Fruit fly (Drosophila melanogaster) whole organism, embryonic: ENCODE results near the gene foxo.
A peak's percentile ranks its signal among the peaks of the same experiment; 100 is the strongest.

Experiments
- Adf1 ChIP-seq: fragments of 200-800 bp; sonication (Bioruptor generic); IDR thresholded peaks from 2 replicates; pipeline ENCODE4 v1.3.6; 2022; ENCODE audit warnings: missing biosample characterization, missing genetic modification characterization
- Blimp-1 ChIP-seq: fragments of 200-800 bp; sonication (Bioruptor generic); optimal IDR thresholded peaks from 3 replicates; lab custom pipeline; 2018; ENCODE audit warnings: missing biosample characterization, missing genetic modification characterization, mild to moderate bottlenecking, moderate library complexity, missing genetic modification reagents
- CG10654 ChIP-seq: fragments of 200-800 bp; sonication (Bioruptor generic); optimal IDR thresholded peaks from 2 replicates; lab custom pipeline; 2016; ENCODE audit warnings: missing biosample characterization, missing genetic modification characterization
- CG13624 ChIP-seq: fragments of 200-800 bp; sonication (Bioruptor generic); optimal IDR thresholded peaks from 2 replicates; lab custom pipeline; 2016; ENCODE audit warnings: missing biosample characterization, missing genetic modification characterization
- CG14860 ChIP-seq: fragments of 200-800 bp; sonication (Bioruptor generic); IDR thresholded peaks from 3 replicates; pipeline ENCODE4 v1.3.6; 2022; ENCODE audit warnings: missing biosample characterization, missing genetic modification characterization; ENCODE audit not compliant: partially characterized antibody
- CG14965 ChIP-seq: fragments of 200-800 bp; sonication (Bioruptor generic); optimal IDR thresholded peaks from 2 replicates; lab custom pipeline; 2016; ENCODE audit warnings: missing biosample characterization, missing genetic modification characterization, borderline replicate concordance
- CG15011 ChIP-seq: fragments of 200-800 bp; sonication (Bioruptor generic); optimal IDR thresholded peaks from 3 replicates; lab custom pipeline; 2018; ENCODE audit warnings: missing biosample characterization, mild to moderate bottlenecking, missing genetic modification characterization
- CG31224 ChIP-seq: fragments of 200-800 bp; sonication (Bioruptor generic); IDR thresholded peaks from 2 replicates; pipeline ENCODE4 v1.3.6; 2022; ENCODE audit warnings: missing biosample characterization, missing genetic modification characterization
- CG31388 ChIP-seq: fragments of 200-800 bp; sonication (Bioruptor generic); optimal IDR thresholded peaks from 2 replicates; lab custom pipeline; 2016; ENCODE audit warnings: missing biosample characterization, missing genetic modification characterization
- CG32532 ChIP-seq: fragments of 200-800 bp; sonication (Bioruptor generic); IDR thresholded peaks from 2 replicates; pipeline ENCODE4 v1.3.6; 2022; ENCODE audit warnings: missing biosample characterization, missing genetic modification characterization
- CG3407 ChIP-seq: fragments of 200-800 bp; sonication (Bioruptor generic); optimal IDR thresholded peaks from 2 replicates; lab custom pipeline; 2018; ENCODE audit warnings: missing biosample characterization, mild to moderate bottlenecking, missing genetic modification characterization
- CG6175 ChIP-seq: fragments of 200-800 bp; sonication (Bioruptor generic); IDR thresholded peaks from 3 replicates; pipeline ENCODE4 v1.3.6; 2022; ENCODE audit warnings: missing biosample characterization, missing genetic modification characterization
- CG7271 ChIP-seq: fragments of 200-800 bp; sonication (Bioruptor generic); optimal IDR thresholded peaks from 2 replicates; lab custom pipeline; 2018; ENCODE audit warnings: missing biosample characterization, mild to moderate bottlenecking, missing genetic modification characterization, moderate library complexity
- CG7745 ChIP-seq: fragments of 200-800 bp; sonication (Bioruptor generic); optimal IDR thresholded peaks from 2 replicates; lab custom pipeline; 2018; ENCODE audit warnings: missing biosample characterization, mild to moderate bottlenecking, missing genetic modification characterization, moderate library complexity
- CG7963 ChIP-seq: fragments of 200-800 bp; sonication (Bioruptor generic); IDR thresholded peaks from 3 replicates; pipeline ENCODE4 v1.3.6; 2022; ENCODE audit warnings: missing biosample characterization, missing genetic modification characterization; ENCODE audit not compliant: partially characterized antibody
- CG8089 ChIP-seq: fragments of 200-800 bp; sonication (Bioruptor generic); optimal IDR thresholded peaks from 3 replicates; lab custom pipeline; 2016; ENCODE audit warnings: missing biosample characterization, missing genetic modification characterization
- CG9437 ChIP-seq: fragments of 200-800 bp; sonication (Bioruptor generic); optimal IDR thresholded peaks from 2 replicates; lab custom pipeline; 2018; ENCODE audit warnings: missing biosample characterization, mild to moderate bottlenecking, missing genetic modification characterization
- Dbx ChIP-seq: fragments of 200-800 bp; sonication (Bioruptor generic); IDR thresholded peaks from 3 replicates; pipeline ENCODE4 v1.3.6; 2022; ENCODE audit warnings: missing biosample characterization, missing genetic modification characterization
- Dfd ChIP-seq, 2 experiments: fragments of >200 bp; optimal IDR thresholded peaks; 2 replicates each; lab custom pipeline; 2017; ENCODE audit warnings: missing biosample characterization in 2 of 2, missing genetic modification characterization in 2 of 2
- Gug ChIP-seq: fragments of 200-800 bp; sonication (Bioruptor generic); IDR thresholded peaks from 4 replicates; pipeline ENCODE4 v1.3.6; 2022; ENCODE audit warnings: missing biosample characterization, missing genetic modification characterization
- Hr51 ChIP-seq, 2 experiments: fragments of 200-800 bp; sonication (Bioruptor generic); optimal IDR thresholded peaks; 2 replicates in 1 of 2; 3 replicates in 1 of 2; lab custom pipeline; 2016 to 2018; ENCODE audit warnings: missing biosample characterization in 2 of 2, missing genetic modification characterization in 2 of 2, mild to moderate bottlenecking in 1 of 2, moderate library complexity in 1 of 2
- Hr78 ChIP-seq, 2 experiments: fragments of 200-800 bp in 1 of 2; fragments of >200 bp in 1 of 2; sonication (Bioruptor generic) in 1 of 2; optimal IDR thresholded peaks; 2 replicates each; lab custom pipeline; 2017 to 2019; ENCODE audit warnings: missing biosample characterization in 2 of 2, missing genetic modification characterization in 2 of 2, mild to moderate bottlenecking in 1 of 2, moderate library complexity in 1 of 2
- Lpt ChIP-seq: fragments of >200 bp; optimal IDR thresholded peaks from 2 replicates; lab custom pipeline; 2018; ENCODE audit warnings: missing biosample characterization, missing genetic modification characterization
- MESR4 ChIP-seq: fragments of 200-800 bp; sonication (Bioruptor generic); optimal IDR thresholded peaks from 2 replicates; lab custom pipeline; 2018; ENCODE audit warnings: missing biosample characterization, mild to moderate bottlenecking, missing genetic modification characterization, moderate library complexity
- MTF-1 ChIP-seq: fragments of 200-800 bp; sonication (Bioruptor generic); optimal IDR thresholded peaks from 2 replicates; lab custom pipeline; 2018; ENCODE audit warnings: missing biosample characterization, mild to moderate bottlenecking, missing genetic modification characterization, borderline replicate concordance
- Mrtf ChIP-seq: fragments of 200-800 bp; sonication (Bioruptor generic); IDR thresholded peaks from 3 replicates; pipeline ENCODE4 v1.3.6; 2022; ENCODE audit warnings: missing biosample characterization, missing genetic modification characterization
- Rfx ChIP-seq: fragments of 200-800 bp; sonication (Bioruptor generic); IDR thresholded peaks from 2 replicates; pipeline ENCODE4 v1.3.6; 2022; ENCODE audit warnings: missing biosample characterization, missing genetic modification characterization
- Side ChIP-seq: fragments of 200-800 bp; sonication (Bioruptor generic); optimal IDR thresholded peaks from 2 replicates; lab custom pipeline; 2016; ENCODE audit warnings: missing biosample characterization, missing genetic modification characterization
- Xrp1 ChIP-seq: fragments of 200-800 bp; sonication (Bioruptor generic); IDR thresholded peaks from 2 replicates; pipeline ENCODE4 v1.3.6; 2022; ENCODE audit warnings: missing biosample characterization, missing genetic modification characterization
- amos ChIP-seq: fragments of 200-800 bp; sonication (Bioruptor generic); IDR thresholded peaks from 2 replicates; pipeline ENCODE4 v1.3.6; 2022; ENCODE audit warnings: missing biosample characterization, missing genetic modification characterization; ENCODE audit not compliant: partially characterized antibody
- ase ChIP-seq: fragments of 200-800 bp; sonication (Bioruptor generic); IDR thresholded peaks from 3 replicates; pipeline ENCODE4 v1.3.6; 2022; ENCODE audit warnings: missing biosample characterization, missing genetic modification characterization
- bigmax ChIP-seq: fragments of 200-800 bp; sonication (Bioruptor generic); optimal IDR thresholded peaks from 2 replicates; lab custom pipeline; 2018; ENCODE audit warnings: missing biosample characterization, mild to moderate bottlenecking, missing genetic modification characterization
- bowl ChIP-seq: fragments of 200-800 bp; sonication (Bioruptor generic); IDR thresholded peaks from 2 replicates; pipeline ENCODE4 v1.3.6; 2022; ENCODE audit warnings: missing biosample characterization, missing genetic modification characterization
- chinmo ChIP-seq: fragments of 200-800 bp; sonication (Bioruptor generic); IDR thresholded peaks from 4 replicates; pipeline ENCODE4 v1.3.6; 2022; ENCODE audit warnings: missing biosample characterization, missing genetic modification characterization; ENCODE audit not compliant: partially characterized antibody
- dpn ChIP-seq, 2 experiments: fragments of 200-800 bp; sonication (Bioruptor generic); optimal IDR thresholded peaks; 3 replicates each; lab custom pipeline; 2016; ENCODE audit warnings: missing biosample characterization in 2 of 2, missing genetic modification characterization in 2 of 2
- exex ChIP-seq: fragments of 200-800 bp; sonication (Bioruptor generic); optimal IDR thresholded peaks from 4 replicates; lab custom pipeline; 2018; ENCODE audit warnings: missing biosample characterization, mild to moderate bottlenecking, missing genetic modification characterization, moderate library complexity
- fd102C ChIP-seq: fragments of 200-800 bp; sonication (Bioruptor generic); optimal IDR thresholded peaks from 2 replicates; lab custom pipeline; 2018; ENCODE audit warnings: missing biosample characterization, mild to moderate bottlenecking, missing genetic modification characterization, moderate library complexity
- fd64A ChIP-seq: fragments of 200-800 bp; sonication (Bioruptor generic); optimal IDR thresholded peaks from 3 replicates; lab custom pipeline; 2018; ENCODE audit warnings: missing biosample characterization, mild to moderate bottlenecking, missing genetic modification characterization
- gsb ChIP-seq: fragments of 200-800 bp; sonication (Bioruptor generic); IDR thresholded peaks from 2 replicates; pipeline ENCODE4 v1.3.6; 2022; ENCODE audit warnings: missing biosample characterization, missing genetic modification characterization
- lbe ChIP-seq: fragments of 200-800 bp; sonication (Bioruptor generic); optimal IDR thresholded peaks from 2 replicates; lab custom pipeline; 2016; ENCODE audit warnings: missing biosample characterization, mild to moderate bottlenecking, missing genetic modification characterization
- lilli ChIP-seq: fragments of 200-800 bp; sonication (Bioruptor generic); optimal IDR thresholded peaks from 3 replicates; lab custom pipeline; 2016; ENCODE audit warnings: missing biosample characterization, missing genetic modification characterization
- maf-S ChIP-seq: fragments of 200-800 bp; sonication (Bioruptor generic); optimal IDR thresholded peaks from 2 replicates; lab custom pipeline; 2016; ENCODE audit warnings: missing biosample characterization, missing genetic modification characterization
- oc ChIP-seq: fragments of 200-800 bp; sonication (Bioruptor generic); optimal IDR thresholded peaks from 2 replicates; lab custom pipeline; 2018; ENCODE audit warnings: missing biosample characterization, mild to moderate bottlenecking, missing genetic modification characterization, moderate library complexity
- psq ChIP-seq: fragments of 200-800 bp; sonication (Bioruptor generic); optimal IDR thresholded peaks from 2 replicates; lab custom pipeline; 2017; ENCODE audit warnings: missing biosample characterization, missing genetic modification characterization
- run ChIP-seq: fragments of 200-800 bp; sonication (Bioruptor generic); optimal IDR thresholded peaks from 3 replicates; lab custom pipeline; 2018; ENCODE audit warnings: missing biosample characterization, mild to moderate bottlenecking, missing genetic modification characterization
- salm ChIP-seq: fragments of 200-800 bp; sonication (Bioruptor generic); optimal IDR thresholded peaks from 2 replicates; lab custom pipeline; 2018; ENCODE audit warnings: missing biosample characterization, mild to moderate bottlenecking, missing genetic modification characterization
- ssp ChIP-seq: fragments of 200-800 bp; sonication (Bioruptor generic); IDR thresholded peaks from 2 replicates; pipeline ENCODE4 v1.3.6; 2022; ENCODE audit warnings: missing biosample characterization, missing genetic modification characterization
- tgo ChIP-seq: fragments of 200-800 bp; sonication (Bioruptor generic); IDR thresholded peaks from 3 replicates; pipeline ENCODE4 v1.3.6; 2022; ENCODE audit warnings: missing biosample characterization, missing genetic modification characterization
- vvl ChIP-seq: fragments of 200-800 bp; sonication (Bioruptor generic); IDR thresholded peaks from 2 replicates; pipeline ENCODE4 v1.3.6; 2022; ENCODE audit warnings: missing biosample characterization, missing genetic modification characterization

foxo gene

dm6 chr3R:14070664-14071063 lies 13.9 kb downstream of the foxo start (continued):
- peak; percentile 2 for TF ChIP-seq lbe (GFP tag; lab: Kevin White, UChicago)
- no peak for TF ChIP-seq exex
- peak; percentile 68; the same call in 1 of the 4 replicates for TF ChIP-seq chinmo (GFP tag; lab: Robert Waterston, UW)
- TF ChIP-seq CG31388 (GFP tag; lab: Kevin White, UChicago): no peak
- no peak for TF ChIP-seq psq (GFP tag; lab: Kevin White, UChicago)
- peak; percentile 42; the same call in 1 of the 2 replicates for TF ChIP-seq CG32532 (GFP tag; lab: Robert Waterston, UW)
- peak; percentile 24 for TF ChIP-seq CG13624 (GFP tag; lab: Kevin White, UChicago)
- TF ChIP-seq Rfx: peak; percentile 20; the same call in 1 of the 2 replicates
- TF ChIP-seq, all 482 proteins: peak for 14

dm6 chr3R:14077026-14077425 lies 20.3 kb downstream of the foxo start:
- TF ChIP-seq CG3407 (GFP tag; lab: Kevin White, UChicago): no peak
- TF ChIP-seq Lpt: no peak
- no peak for TF ChIP-seq gsb (GFP tag; lab: Robert Waterston, UW)
- TF ChIP-seq CG15011 (GFP tag; lab: Kevin White, UChicago): peak; percentile 1
- TF ChIP-seq fd102C (GFP tag; lab: Kevin White, UChicago): no peak
- no peak for TF ChIP-seq CG6175
- TF ChIP-seq CG7963: no peak
- no peak for TF ChIP-seq CG8089 (GFP tag; lab: Kevin White, UChicago)
- TF ChIP-seq MTF-1 (GFP tag; lab: Kevin White, UChicago): no peak
- TF ChIP-seq run: no peak
- no peak for TF ChIP-seq ssp (GFP tag; lab: Robert Waterston, UW)
- no peak for TF ChIP-seq CG7745 (tag; lab: Kevin White, UChicago)
- TF ChIP-seq CG14965 (GFP tag; lab: Kevin White, UChicago): no peak
- TF ChIP-seq bowl (GFP tag; lab: Robert Waterston, UW): no peak
- TF ChIP-seq Xrp1 (GFP tag; lab: Robert Waterston, UW): peak; percentile 32; the same call in 1 of the 2 replicates
- TF ChIP-seq oc (tag; lab: Kevin White, UChicago): no peak
- no peak for TF ChIP-seq CG7271 (tag; lab: Kevin White, UChicago)
- TF ChIP-seq Hr78 (GFP tag; optimal IDR thresholded peaks at IDR 0.05; lab: Kevin White, UChicago): no peak
- peak; percentile 50 for TF ChIP-seq Blimp-1 (GFP tag; lab: Kevin White, UChicago)
- peak; percentile 48; the same call in 1 of the 2 replicates for TF ChIP-seq CG31224 (GFP tag; lab: Robert Waterston, UW)
- peak; percentile 7 for TF ChIP-seq lilli
- TF ChIP-seq CG14860 (GFP tag; lab: Robert Waterston, UW): no peak
- no peak for TF ChIP-seq Side
- TF ChIP-seq ase (GFP tag; lab: Robert Waterston, UW): peak; percentile 57; the same call in 2 of the 3 replicates
- TF ChIP-seq Mrtf (GFP tag; lab: Robert Waterston, UW): peak; percentile 38; the same call in 1 of the 3 replicates
- TF ChIP-seq bigmax (GFP tag; lab: Kevin White, UChicago): no peak
- peak; percentile 60; the same call in 1 of the 3 replicates for TF ChIP-seq tgo (GFP tag; lab: Robert Waterston, UW)
- no peak for TF ChIP-seq Dfd (GFP tag; optimal IDR thresholded peaks at IDR 0.05; lab: Kevin White, UChicago)
- no peak for TF ChIP-seq MESR4
- no peak for TF ChIP-seq fd64A
- peak; percentile 41; the same call in 1 of the 4 replicates for TF ChIP-seq Gug (GFP tag; lab: Robert Waterston, UW)
- TF ChIP-seq Adf1: no peak
- TF ChIP-seq CG10654 (GFP tag; lab: Kevin White, UChicago): peak; percentile 38
- no peak for TF ChIP-seq amos
- peak; percentile 7 to 34 for TF ChIP-seq dpn (GFP tag; optimal IDR thresholded peaks at IDR 0.05; lab: Kevin White, UChicago)
- TF ChIP-seq vvl (GFP tag; lab: Robert Waterston, UW): peak; percentile 66
- TF ChIP-seq maf-S (GFP tag; lab: Kevin White, UChicago): no peak
- TF ChIP-seq salm: no peak
- TF ChIP-seq Hr51 (GFP tag; optimal IDR thresholded peaks at IDR 0.05; lab: Kevin White, UChicago): peak in 1 of 2 experiments; percentile 55
- no peak for TF ChIP-seq CG9437 (GFP tag; lab: Kevin White, UChicago)
- TF ChIP-seq Dbx: no peak
